Worm (Caenorhabditis elegans): Measurements from ENCODE around the gene mrt-2.

DNA sequence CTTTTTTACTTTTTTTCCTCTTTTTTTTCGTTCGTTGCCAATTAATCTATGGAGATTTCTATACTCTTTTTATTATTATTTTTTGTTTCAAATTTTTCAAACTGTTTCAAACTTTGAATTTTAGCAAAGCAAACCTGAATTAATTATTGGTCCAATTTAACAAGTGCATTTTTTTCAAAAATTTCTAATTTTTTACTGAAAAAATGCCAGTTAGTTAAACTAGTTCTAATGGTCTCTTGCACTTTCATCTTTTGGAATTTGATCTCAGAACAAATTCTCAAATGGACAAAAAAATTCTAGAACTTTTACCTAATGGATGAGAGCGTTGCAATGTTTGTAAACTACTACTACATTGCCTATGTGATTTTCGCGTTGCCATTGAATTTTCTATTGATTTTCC is 35.2 kb downstream of the mrt-2 start, which contains the start of gene srd-74:
- TF ChIP-seq flt-1 (GFP tag; IDR thresholded peaks at IDR 0.05) (no peak), ref-1 (GFP tag; conservative IDR thresholded peaks at IDR 0.05) (no peak), ztf-23 (GFP tag; IDR thresholded peaks at IDR 0.05) (no peak)
